Worm (Caenorhabditis elegans) whole organism, midembryonic: ENCODE measurements around the gene npp-19.

ENCODE experiments used
- T22C8.4 ChIP-seq: fragments of 200-800 bp; sonication (Bioruptor generic); IDR thresholded peaks from 2 replicates; pipeline ENCODE4 v1.3.6; 2022; ENCODE audit warnings: missing genetic modification characterization, missing compliant biosample characterization
- cog-1 ChIP-seq: sonication (generic microtip); optimal IDR thresholded peaks from 2 replicates; lab custom pipeline; 2016; ENCODE audit warnings: missing genetic modification characterization, missing compliant biosample characterization
- flt-1 ChIP-seq: fragments of 200-800 bp; sonication (Bioruptor generic); IDR thresholded peaks from 2 replicates; pipeline ENCODE4 v1.3.6; 2022; ENCODE audit warnings: missing genetic modification characterization, missing compliant biosample characterization
- klf-2 ChIP-seq: fragments of 200-800 bp; sonication (Bioruptor generic); conservative IDR thresholded peaks from 2 replicates; pipeline ENCODE4 v1.3.6; 2022; ENCODE audit warnings: missing genetic modification reagents, missing genetic modification characterization, missing compliant biosample characterization
- med-1 ChIP-seq: sonication (generic microtip); optimal IDR thresholded peaks from 2 replicates; lab custom pipeline; 2017; ENCODE audit warnings: missing genetic modification characterization, mild to moderate bottlenecking, missing compliant biosample characterization, antibody characterized with exemption, missing genetic modification reagents; ENCODE audit not compliant: insufficient read depth
- ref-1 ChIP-seq: fragments of 200-800 bp; sonication (Bioruptor generic); conservative IDR thresholded peaks from 2 replicates; pipeline ENCODE4 v1.3.6; 2022; ENCODE audit warnings: missing genetic modification reagents, missing genetic modification characterization, missing compliant biosample characterization
- tab-1 ChIP-seq: fragments of 200-800 bp; sonication (Bioruptor generic); IDR thresholded peaks from 2 replicates; pipeline ENCODE4 v1.3.6; 2022; ENCODE audit warnings: missing genetic modification characterization, missing compliant biosample characterization
- ztf-23 ChIP-seq: fragments of 200-800 bp; sonication (Bioruptor generic); IDR thresholded peaks from 2 replicates; pipeline ENCODE4 v1.3.6; 2022; ENCODE audit warnings: missing genetic modification reagents, missing genetic modification characterization, missing compliant biosample characterization
- ztf-29 ChIP-seq: fragments of 200-800 bp; sonication (Bioruptor generic); IDR thresholded peaks from 2 replicates; pipeline ENCODE4 v1.3.6; 2022; ENCODE audit warnings: missing genetic modification reagents, missing genetic modification characterization, missing compliant biosample characterization

The npp-19 gene

ce11 chrII:10792611-10793010 lies 5.7 kb downstream of the npp-19 start:
- TF ChIP-seq tab-1 (no peak), flt-1 (GFP tag; lab: Robert Waterston, UW) (no peak), ztf-23 (GFP tag; lab: Robert Waterston, UW) (no peak), klf-2 (GFP tag; lab: Robert Waterston, UW) (no peak), T22C8.4 (GFP tag; lab: Robert Waterston, UW) (no peak), ztf-29 (GFP tag; lab: Robert Waterston, UW) (no peak), cog-1 (tag; lab: Kevin White, UChicago) (no peak), med-1 (GFP tag; lab: Kevin White, UChicago) (no peak), ref-1 (no peak)

DNA sequence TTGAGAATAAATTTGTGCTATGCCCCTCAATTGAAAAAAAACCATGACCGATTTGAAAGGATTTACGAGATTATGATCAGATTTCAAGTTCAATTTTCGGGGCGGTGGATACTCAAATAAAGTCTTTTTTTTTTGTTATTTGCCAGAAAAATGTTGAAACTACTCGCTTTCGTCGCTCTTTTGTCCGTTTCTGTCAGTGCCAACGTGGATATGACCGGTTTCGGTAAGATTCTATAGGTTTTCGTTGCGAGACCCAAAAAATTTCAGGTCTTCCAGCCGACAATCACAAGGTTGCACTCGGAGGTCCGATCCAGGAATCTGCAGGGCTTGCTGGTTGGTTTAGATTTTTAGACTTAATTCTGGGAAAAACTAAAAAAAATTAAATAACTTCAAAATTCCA lies 11.0 kb downstream of the npp-19 start, which contains the start of gene tag-209:
tag-209 (plus strand) TSS at position 73 of the 400 bp plus-strand sequence.
- no peak for TF ChIP-seq cog-1 (tag; lab: Kevin White, UChicago)
- TF ChIP-seq ztf-29 (GFP tag; lab: Robert Waterston, UW) = no peak
- no peak for TF ChIP-seq klf-2 (GFP tag; lab: Robert Waterston, UW)

ce11 chrII:10784780-10785463 lies 13.4 kb downstream of the npp-19 start, which contains the start of gene cdl-1:
Gene cdl-1, plus strand, starts transcription at chrII:10785452.
- TF ChIP-seq med-1 (GFP tag; lab: Kevin White, UChicago) = no peak
- TF ChIP-seq flt-1 (GFP tag; lab: Robert Waterston, UW) = no peak
- TF ChIP-seq klf-2 (GFP tag; lab: Robert Waterston, UW) = no peak
- TF ChIP-seq ztf-23 (GFP tag; lab: Robert Waterston, UW) = no peak
- TF ChIP-seq cog-1 (tag; lab: Kevin White, UChicago) = no peak
- TF ChIP-seq T22C8.4 (GFP tag; lab: Robert Waterston, UW) = no peak
- TF ChIP-seq ref-1 = no peak
- no peak for TF ChIP-seq tab-1
- TF ChIP-seq ztf-29 (GFP tag; lab: Robert Waterston, UW) = no peak

DNA sequence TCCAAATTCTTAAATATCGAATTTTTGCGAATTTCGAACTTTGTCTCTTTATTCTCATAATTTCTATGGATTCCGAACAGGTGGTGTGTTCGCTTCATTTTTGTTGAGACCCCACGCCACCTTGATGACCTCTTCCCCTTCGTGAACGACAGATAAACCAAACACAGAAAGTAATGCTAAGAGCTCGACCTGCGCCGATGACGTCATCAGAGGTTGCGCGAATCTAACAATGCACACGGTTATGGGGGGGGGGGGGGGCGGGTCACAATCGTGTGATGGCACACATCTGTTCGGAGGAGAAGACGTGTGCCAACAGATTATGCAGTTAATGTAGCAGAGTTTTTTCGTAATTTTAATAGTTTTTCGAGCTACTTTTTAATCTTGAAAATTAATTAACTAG lies 14.0 kb downstream of the npp-19 start:
- TF ChIP-seq flt-1 (GFP tag; lab: Robert Waterston, UW) (0 out of 2 replicates have a peak, but pooled peaks have one; percentile 19), ztf-29 (GFP tag; lab: Robert Waterston, UW) (no peak)

DNA sequence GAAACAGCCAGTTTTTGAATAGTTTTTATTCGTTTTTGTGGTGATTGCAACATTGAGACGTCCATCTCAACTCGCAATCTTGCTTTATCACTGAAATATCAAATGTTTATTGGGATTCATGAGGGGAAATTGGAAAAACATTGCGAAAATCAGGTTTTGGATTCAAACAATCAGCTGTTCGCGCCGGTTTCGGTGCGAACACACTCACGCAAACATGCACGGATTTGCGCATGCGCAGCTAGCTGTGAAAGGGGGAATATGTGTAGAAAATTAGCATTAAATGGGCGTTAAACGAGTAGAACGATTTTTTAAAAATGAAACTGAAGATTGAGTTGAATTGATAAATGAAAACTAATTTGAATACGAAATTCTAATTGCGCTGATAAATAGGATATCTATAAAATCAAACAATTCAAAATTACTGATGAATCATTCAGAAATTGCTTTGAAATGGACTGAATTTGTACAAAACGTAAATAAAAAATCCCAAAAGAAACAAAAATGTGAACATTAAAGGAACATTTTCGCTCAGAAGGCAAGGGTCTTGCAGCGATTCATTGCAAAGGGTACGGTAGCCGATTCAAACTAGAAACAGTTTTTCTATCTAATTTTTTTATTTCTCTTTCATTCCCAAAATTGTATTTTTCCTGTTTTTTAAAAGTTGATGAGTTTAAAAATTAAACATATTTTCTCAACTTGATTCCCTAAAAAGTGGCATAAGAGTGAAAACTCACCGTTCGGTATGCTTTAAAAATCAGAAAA lies 14.9 kb downstream of the npp-19 start, which contains the start of gene ect-2:
ect-2 (minus strand) TSS at position 762 of the 762 bp plus-strand sequence.
- TF ChIP-seq flt-1 (GFP tag; lab: Robert Waterston, UW) (no peak), med-1 (GFP tag; lab: Kevin White, UChicago) (no peak), T22C8.4 (GFP tag; lab: Robert Waterston, UW) (no peak), ref-1 (no peak), ztf-23 (GFP tag; lab: Robert Waterston, UW) (no peak), cog-1 (tag; lab: Kevin White, UChicago) (no peak), ztf-29 (GFP tag; lab: Robert Waterston, UW) (no peak), klf-2 (GFP tag; lab: Robert Waterston, UW) (no peak), tab-1 (no peak)

- TF ChIP-seq flt-1 (GFP tag; lab: Robert Waterston, UW) (no peak), ref-1 (no peak), med-1 (GFP tag; lab: Kevin White, UChicago) (no peak)
These were observed 20.3 kb downstream of the npp-19 start, which contains the start of gene mpz-1 for ce11 chrII:10778026-10778425. Gene mpz-1, minus strand, starts transcription at chrII:10778126.

ce11 chrII:10769291-10769690 lies 29.0 kb downstream of the npp-19 start:
- TF ChIP-seq ztf-29 (GFP tag; lab: Robert Waterston, UW) (no peak), med-1 (GFP tag; lab: Kevin White, UChicago) (no peak), klf-2 (GFP tag; lab: Robert Waterston, UW) (no peak), T22C8.4 (GFP tag; lab: Robert Waterston, UW) (no peak), ztf-23 (GFP tag; lab: Robert Waterston, UW) (no peak)

DNA sequence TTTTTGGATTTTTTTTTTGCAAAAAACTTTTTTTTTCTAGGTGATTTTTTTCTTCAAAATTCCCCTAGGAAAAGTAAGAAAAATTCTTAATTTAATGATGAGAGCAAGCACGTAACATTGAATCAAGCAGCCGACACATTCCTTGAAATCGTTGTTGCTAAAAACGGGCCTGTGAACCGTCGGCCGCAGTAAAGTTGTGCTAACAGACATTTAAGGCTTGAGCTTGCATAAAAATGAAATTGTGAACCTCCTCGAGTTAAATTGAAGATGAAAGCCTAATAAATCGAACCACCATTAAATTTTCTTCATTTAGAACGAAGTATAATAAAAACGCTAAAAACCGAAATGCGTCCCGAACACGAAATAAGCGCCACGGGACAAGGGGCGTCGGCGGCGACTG lies 30.3 kb downstream of the npp-19 start:
- no peak for TF ChIP-seq T22C8.4 (GFP tag; lab: Robert Waterston, UW)
- no peak for TF ChIP-seq ztf-23 (GFP tag; lab: Robert Waterston, UW)
- TF ChIP-seq cog-1 (tag; lab: Kevin White, UChicago) = no peak

- no peak for TF ChIP-seq klf-2 (GFP tag; lab: Robert Waterston, UW)
- TF ChIP-seq ref-1 = no peak
- no peak for TF ChIP-seq T22C8.4 (GFP tag; lab: Robert Waterston, UW)
- no peak for TF ChIP-seq med-1 (GFP tag; lab: Kevin White, UChicago)
- no peak for TF ChIP-seq ztf-23 (GFP tag; lab: Robert Waterston, UW)
- no peak for TF ChIP-seq flt-1 (GFP tag; lab: Robert Waterston, UW)
- no peak for TF ChIP-seq ztf-29 (GFP tag; lab: Robert Waterston, UW)
- TF ChIP-seq cog-1 (tag; lab: Kevin White, UChicago) = no peak
- no peak for TF ChIP-seq tab-1
These were observed 31.5 kb downstream of the npp-19 start for ce11 chrII:10766773-10767172.

ce11 chrII:10765238-10765637 lies 33.0 kb downstream of the npp-19 start:
- TF ChIP-seq tab-1 = no peak
- no peak for TF ChIP-seq T22C8.4 (GFP tag; lab: Robert Waterston, UW)
- TF ChIP-seq ztf-29 (GFP tag; lab: Robert Waterston, UW) = no peak
- TF ChIP-seq ztf-23 (GFP tag; lab: Robert Waterston, UW) = no peak
- no peak for TF ChIP-seq med-1 (GFP tag; lab: Kevin White, UChicago)
- TF ChIP-seq ref-1 = no peak
- TF ChIP-seq klf-2 (GFP tag; lab: Robert Waterston, UW) = no peak
- no peak for TF ChIP-seq flt-1 (GFP tag; lab: Robert Waterston, UW)
- TF ChIP-seq cog-1 (tag; lab: Kevin White, UChicago) = no peak
